Fruit fly (Drosophila melanogaster) whole organism, embryonic: ENCODE results near the gene ppk13.

Experiments used
- Atf-2 ChIP-seq: fragments of 200-800 bp; sonication (Bioruptor generic); optimal IDR thresholded peaks from 2 replicates; lab custom pipeline; 2016; ENCODE audit warnings: missing biosample characterization, missing genetic modification characterization
- CG10462 ChIP-seq: fragments of 200-800 bp; sonication (Bioruptor generic); optimal IDR thresholded peaks from 2 replicates; lab custom pipeline; 2016; ENCODE audit warnings: missing biosample characterization, missing genetic modification characterization
- CG10959 ChIP-seq: fragments of 200-800 bp; sonication (Bioruptor generic); IDR thresholded peaks from 2 replicates; pipeline ENCODE4 v1.3.6; 2022; ENCODE audit warnings: missing biosample characterization, missing genetic modification characterization
- CG11247 ChIP-seq: fragments of 200-800 bp; sonication (Bioruptor generic); IDR thresholded peaks from 2 replicates; pipeline ENCODE4 v1.3.6; 2022; ENCODE audit warnings: missing biosample characterization, missing genetic modification characterization
- CG11456 ChIP-seq: fragments of 200-800 bp; sonication (Bioruptor generic); IDR thresholded peaks from 3 replicates; pipeline ENCODE4 v1.3.6; 2022; ENCODE audit warnings: missing biosample characterization, missing genetic modification characterization
- CG11695 ChIP-seq: fragments of 200-800 bp; sonication (Bioruptor generic); IDR thresholded peaks from 3 replicates; pipeline ENCODE4 v1.3.6; 2022; ENCODE audit warnings: missing biosample characterization, missing genetic modification characterization
- CG12155 ChIP-seq: fragments of 200-800 bp; sonication (Bioruptor generic); optimal IDR thresholded peaks from 3 replicates; lab custom pipeline; 2016; ENCODE audit warnings: missing biosample characterization, missing genetic modification characterization
- CG14014 ChIP-seq: fragments of 200-800 bp; sonication (Bioruptor generic); IDR thresholded peaks from 2 replicates; pipeline ENCODE4 v1.3.6; 2022; ENCODE audit warnings: missing biosample characterization, missing genetic modification characterization
- CG15269 ChIP-seq: fragments of 200-800 bp; sonication (Bioruptor generic); optimal IDR thresholded peaks from 2 replicates; lab custom pipeline; 2018; ENCODE audit warnings: missing biosample characterization, mild to moderate bottlenecking, missing genetic modification characterization, moderate library complexity
- CG17912 ChIP-seq: fragments of 200-800 bp; sonication (Bioruptor generic); optimal IDR thresholded peaks from 2 replicates; lab custom pipeline; 2018; ENCODE audit warnings: missing biosample characterization, mild to moderate bottlenecking, missing genetic modification characterization
- CG2712 ChIP-seq: fragments of 200-800 bp; optimal IDR thresholded peaks from 3 replicates; lab custom pipeline; 2019; ENCODE audit warnings: missing biosample characterization, mild to moderate bottlenecking, missing genetic modification characterization, moderate library complexity
- CG3838 ChIP-seq: fragments of 200-800 bp; sonication (Bioruptor generic); optimal IDR thresholded peaks from 3 replicates; lab custom pipeline; 2016; ENCODE audit warnings: missing biosample characterization, missing genetic modification characterization
- CG4617 ChIP-seq: fragments of 200-800 bp; sonication (Bioruptor generic); optimal IDR thresholded peaks from 3 replicates; lab custom pipeline; 2016; ENCODE audit warnings: missing biosample characterization, missing genetic modification characterization, borderline replicate concordance
- CG5245 ChIP-seq: fragments of 200-800 bp; sonication (Bioruptor generic); optimal IDR thresholded peaks from 3 replicates; lab custom pipeline; 2016; ENCODE audit warnings: missing biosample characterization, missing genetic modification characterization
- CG6254 ChIP-seq: fragments of 200-800 bp; sonication (Bioruptor generic); optimal IDR thresholded peaks from 3 replicates; lab custom pipeline; 2017; ENCODE audit warnings: mild to moderate bottlenecking, missing biosample characterization, missing genetic modification reagents, missing genetic modification characterization
- CG7928 ChIP-seq: fragments of 200-800 bp; sonication (Bioruptor generic); optimal IDR thresholded peaks from 2 replicates; lab custom pipeline; 2017; ENCODE audit warnings: missing biosample characterization, mild to moderate bottlenecking, missing genetic modification characterization
- CG8290 ChIP-seq, 3 experiments: fragments of 200-800 bp; sonication (Bioruptor generic); optimal IDR thresholded peaks; 2 replicates each; lab custom pipeline; 2016 to 2019; ENCODE audit warnings: missing biosample characterization in 3 of 3, missing genetic modification characterization in 3 of 3, mild to moderate bottlenecking in 2 of 3, moderate library complexity in 1 of 3
- CG8924 ChIP-seq: fragments of 200-800 bp; optimal IDR thresholded peaks from 3 replicates; lab custom pipeline; 2019; ENCODE audit warnings: missing biosample characterization, mild to moderate bottlenecking, missing genetic modification characterization, moderate library complexity
- CG9876 ChIP-seq: fragments of 200-800 bp; sonication (Bioruptor generic); optimal IDR thresholded peaks from 2 replicates; lab custom pipeline; 2016; ENCODE audit warnings: missing biosample characterization, missing genetic modification characterization
- Camta ChIP-seq: fragments of 200-800 bp; sonication (Bioruptor generic); optimal IDR thresholded peaks from 2 replicates; lab custom pipeline; 2016; ENCODE audit warnings: missing biosample characterization, missing genetic modification characterization
- Dek ChIP-seq: fragments of 200-800 bp; sonication (Bioruptor generic); optimal IDR thresholded peaks from 3 replicates; lab custom pipeline; 2019; ENCODE audit warnings: missing biosample characterization, mild to moderate bottlenecking, missing genetic modification characterization, moderate library complexity
- Dip3 ChIP-seq: fragments of 200-800 bp; sonication (Bioruptor generic); optimal IDR thresholded peaks from 3 replicates; lab custom pipeline; 2016; ENCODE audit warnings: missing biosample characterization, missing genetic modification characterization
- Gug ChIP-seq: fragments of 200-800 bp; sonication (Bioruptor generic); IDR thresholded peaks from 4 replicates; pipeline ENCODE4 v1.3.6; 2022; ENCODE audit warnings: missing biosample characterization, missing genetic modification characterization
- H2.0 ChIP-seq: fragments of 200-800 bp; sonication (Bioruptor generic); IDR thresholded peaks from 2 replicates; pipeline ENCODE4 v1.3.6; 2022; ENCODE audit warnings: missing biosample characterization, missing genetic modification characterization
- HLHmδ ChIP-seq: fragments of 200-800 bp; sonication (Bioruptor generic); optimal IDR thresholded peaks from 2 replicates; lab custom pipeline; 2018; ENCODE audit warnings: missing biosample characterization, mild to moderate bottlenecking, missing genetic modification characterization, moderate library complexity
- MBD-R2 ChIP-seq: fragments of 200-800 bp; sonication (Bioruptor generic); IDR thresholded peaks from 2 replicates; pipeline ENCODE4 v1.3.6; 2022; ENCODE audit warnings: missing biosample characterization, missing genetic modification characterization
- Max ChIP-seq: fragments of 200-800 bp; sonication (Bioruptor generic); optimal IDR thresholded peaks from 2 replicates; lab custom pipeline; 2016; ENCODE audit warnings: missing biosample characterization, mild to moderate bottlenecking, missing genetic modification characterization
- Nf-YC ChIP-seq: fragments of 200-800 bp; optimal IDR thresholded peaks from 3 replicates; lab custom pipeline; 2019; ENCODE audit warnings: missing biosample characterization, mild to moderate bottlenecking, missing genetic modification characterization, moderate library complexity
- Sry-β ChIP-seq: fragments of 200-800 bp; sonication (Bioruptor generic); optimal IDR thresholded peaks from 2 replicates; lab custom pipeline; 2018; ENCODE audit warnings: missing biosample characterization, mild to moderate bottlenecking, missing genetic modification characterization, moderate library complexity
- Ssrp ChIP-seq: fragments of 200-800 bp; sonication (Bioruptor generic); optimal IDR thresholded peaks from 2 replicates; lab custom pipeline; 2018; ENCODE audit warnings: missing biosample characterization, mild to moderate bottlenecking, missing genetic modification characterization, moderate library complexity
- Usf ChIP-seq: fragments of 200-800 bp; sonication (Bioruptor generic); optimal IDR thresholded peaks from 2 replicates; lab custom pipeline; 2017; ENCODE audit warnings: missing genotype, missing biosample characterization, missing genetic modification characterization
- YL-1 ChIP-seq: fragments of 200-800 bp; sonication (Bioruptor generic); optimal IDR thresholded peaks from 3 replicates; lab custom pipeline; 2017; ENCODE audit warnings: missing biosample characterization, mild to moderate bottlenecking, missing genetic modification characterization
- ase ChIP-seq: fragments of 200-800 bp; sonication (Bioruptor generic); IDR thresholded peaks from 3 replicates; pipeline ENCODE4 v1.3.6; 2022; ENCODE audit warnings: missing biosample characterization, missing genetic modification characterization
- br ChIP-seq: fragments of >200 bp; optimal IDR thresholded peaks from 2 replicates; lab custom pipeline; 2017
- cad ChIP-seq: fragments of >200 bp; optimal IDR thresholded peaks from 2 replicates; lab custom pipeline; 2017; ENCODE audit warnings: missing biosample characterization, missing genetic modification characterization
- caup ChIP-seq: fragments of 200-800 bp; sonication (Bioruptor generic); optimal IDR thresholded peaks from 3 replicates; lab custom pipeline; 2017; ENCODE audit warnings: missing biosample characterization, mild to moderate bottlenecking, missing genetic modification characterization, moderate library complexity; ENCODE audit not compliant: severe bottlenecking
- ci ChIP-seq: fragments of 200-800 bp; sonication (Bioruptor generic); IDR thresholded peaks from 3 replicates; pipeline ENCODE4 v1.3.6; 2022; ENCODE audit warnings: missing biosample characterization, missing genetic modification characterization
- crc ChIP-seq: fragments of 200-800 bp; sonication (Bioruptor generic); optimal IDR thresholded peaks from 2 replicates; lab custom pipeline; 2016; ENCODE audit warnings: missing biosample characterization, missing genetic modification characterization
- emc ChIP-seq: fragments of 200-800 bp; sonication (Bioruptor generic); optimal IDR thresholded peaks from 2 replicates; lab custom pipeline; 2016; ENCODE audit warnings: missing biosample characterization, missing genetic modification characterization
- grau ChIP-seq: fragments of 200-800 bp; optimal IDR thresholded peaks from 3 replicates; lab custom pipeline; 2019; ENCODE audit warnings: missing biosample characterization, mild to moderate bottlenecking, missing genetic modification characterization, moderate library complexity
- gro ChIP-seq: fragments of 200-800 bp; sonication (Bioruptor generic); optimal IDR thresholded peaks from 2 replicates; lab custom pipeline; 2016; ENCODE audit warnings: missing biosample characterization, missing genetic modification characterization
- jigr1 ChIP-seq: fragments of 200-800 bp; sonication (Bioruptor generic); IDR thresholded peaks from 3 replicates; pipeline ENCODE4 v1.3.6; 2022; ENCODE audit warnings: missing biosample characterization, missing genetic modification characterization
- mirr ChIP-seq: fragments of 200-800 bp; sonication (Bioruptor generic); optimal IDR thresholded peaks from 3 replicates; lab custom pipeline; 2018; ENCODE audit warnings: missing biosample characterization, mild to moderate bottlenecking, missing genetic modification characterization
- nau ChIP-seq: fragments of 200-800 bp; sonication (Bioruptor generic); optimal IDR thresholded peaks from 3 replicates; lab custom pipeline; 2017; ENCODE audit warnings: missing biosample characterization, mild to moderate bottlenecking, missing genetic modification characterization, missing genetic modification reagents
- pum ChIP-seq: fragments of 200-800 bp; sonication (Bioruptor generic); optimal IDR thresholded peaks from 2 replicates; lab custom pipeline; 2016; ENCODE audit warnings: missing biosample characterization, missing genetic modification characterization
- rib ChIP-seq: fragments of 200-800 bp; sonication (Bioruptor generic); IDR thresholded peaks from 2 replicates; pipeline ENCODE4 v1.3.6; 2022; ENCODE audit warnings: missing biosample characterization, missing genetic modification characterization
- row ChIP-seq: fragments of 200-800 bp; sonication (Bioruptor generic); IDR thresholded peaks from 3 replicates; pipeline ENCODE4 v1.3.6; 2022; ENCODE audit warnings: missing biosample characterization, missing genetic modification characterization
- sisA ChIP-seq: fragments of 200-800 bp; sonication (Bioruptor generic); IDR thresholded peaks from 2 replicates; pipeline ENCODE4 v1.3.6; 2022; ENCODE audit warnings: missing biosample characterization, missing genetic modification characterization
- ssp ChIP-seq: fragments of 200-800 bp; sonication (Bioruptor generic); IDR thresholded peaks from 2 replicates; pipeline ENCODE4 v1.3.6; 2022; ENCODE audit warnings: missing biosample characterization, missing genetic modification characterization
- tgo ChIP-seq: fragments of 200-800 bp; sonication (Bioruptor generic); IDR thresholded peaks from 3 replicates; pipeline ENCODE4 v1.3.6; 2022; ENCODE audit warnings: missing biosample characterization, missing genetic modification characterization
- vfl ChIP-seq: fragments of 200-800 bp; sonication (Bioruptor generic); optimal IDR thresholded peaks from 2 replicates; lab custom pipeline; 2016; ENCODE audit warnings: missing biosample characterization, missing genetic modification characterization

The ppk13 gene

dm6 chr2L:21107651-21108489 lies 19.3 kb upstream of the ppk13 start (continued):
- TF ChIP-seq MBD-R2 (GFP tag; lab: Robert Waterston, UW) (no peak), H2.0 (no peak), Sry-β (GFP tag; lab: Kevin White, UChicago) (no peak), Usf (no peak), tgo (GFP tag; lab: Robert Waterston, UW) (no peak), br (lab: Kevin White, UChicago) (no peak), CG8290 (GFP tag; optimal IDR thresholded peaks at IDR 0.05; lab: Kevin White, UChicago) (no peak), CG8290 (tag; optimal IDR thresholded peaks at IDR 0.05; lab: Kevin White, UChicago) (peak in 1 of 2 experiments; percentile 11), cad (GFP tag; lab: Kevin White, UChicago) (no peak), HLHmδ (GFP tag; lab: Kevin White, UChicago) (no peak), CG17912 (no peak), Nf-YC (tag; lab: Kevin White, UChicago) (no peak), Atf-2 (GFP tag; lab: Kevin White, UChicago) (no peak), CG11695 (GFP tag; lab: Robert Waterston, UW) (no peak), Camta (GFP tag; lab: Kevin White, UChicago) (no peak), CG11456 (no peak), CG14014 (no peak), YL-1 (GFP tag; lab: Kevin White, UChicago) (no peak), row (GFP tag; lab: Robert Waterston, UW) (0 out of 3 replicates have a peak, but pooled peaks have one; percentile 14), Gug (GFP tag; lab: Robert Waterston, UW) (no peak), crc (GFP tag; lab: Kevin White, UChicago) (no peak), Max (GFP tag; lab: Kevin White, UChicago) (no peak), pum (GFP tag; lab: Kevin White, UChicago) (no peak), emc (GFP tag; lab: Kevin White, UChicago) (no peak), CG9876 (GFP tag; lab: Kevin White, UChicago) (no peak), gro (no peak), CG10959 (GFP tag; lab: Robert Waterston, UW) (no peak), Dip3 (GFP tag; lab: Kevin White, UChicago) (no peak), ci (no peak), Dek (no peak), vfl (GFP tag; lab: Kevin White, UChicago) (no peak), Ssrp (tag; lab: Kevin White, UChicago) (no peak), rib (no peak), jigr1 (GFP tag; lab: Robert Waterston, UW) (no peak), CG11247 (GFP tag; lab: Robert Waterston, UW) (no peak), CG3838 (GFP tag; lab: Kevin White, UChicago) (no peak), CG4617 (GFP tag; lab: Kevin White, UChicago) (no peak), CG2712 (tag; lab: Kevin White, UChicago) (peak; percentile 12), sisA (GFP tag; lab: Robert Waterston, UW) (0 out of 2 replicates have a peak, but pooled peaks have one; percentile 9), ssp (no peak), CG6254 (GFP tag; lab: Kevin White, UChicago) (no peak), CG12155 (GFP tag; lab: Kevin White, UChicago) (peak; percentile 5), grau (tag; lab: Kevin White, UChicago) (peak; percentile 4), CG10462 (GFP tag; lab: Kevin White, UChicago) (no peak), CG8924 (tag; lab: Kevin White, UChicago) (no peak), CG7928 (GFP tag; lab: Kevin White, UChicago) (no peak), CG15269 (tag; lab: Kevin White, UChicago) (no peak), CG5245 (GFP tag; lab: Kevin White, UChicago) (no peak), nau (peak; percentile 47), caup (GFP tag; lab: Kevin White, UChicago) (no peak), ase (GFP tag; lab: Robert Waterston, UW) (no peak), mirr (no peak)
